Worm (Caenorhabditis elegans) whole organism, young adult: ENCODE data around the gene F09E10.5.
"Not testable (repeated sequence)": the region's sequence is repeated elsewhere in the genome, so short reads cannot be mapped to it uniquely, and the experiment has no call there.

Experiments used
- B0019.2 ChIP-seq: fragments of 200-800 bp; sonication (Bioruptor generic); conservative IDR thresholded peaks from 2 replicates; pipeline ENCODE4 v1.3.6; 2022; ENCODE audit warnings: missing genetic modification reagents, missing genetic modification characterization, missing compliant biosample characterization
- B0336.3 ChIP-seq: fragments of 200-800 bp; sonication (Bioruptor generic); IDR thresholded peaks from 2 replicates; pipeline ENCODE4 v1.3.6; 2022; ENCODE audit warnings: missing genetic modification characterization, missing compliant biosample characterization
- C17E4.6 ChIP-seq: fragments of 200-800 bp; sonication (Bioruptor generic); IDR thresholded peaks from 2 replicates; pipeline ENCODE4 v1.3.6; 2022; ENCODE audit warnings: missing genetic modification reagents, missing genetic modification characterization, missing compliant biosample characterization
- F37B4.10 ChIP-seq: fragments of 200-800 bp; sonication (Bioruptor generic); IDR thresholded peaks from 2 replicates; pipeline ENCODE4 v1.3.6; 2022; ENCODE audit warnings: missing genetic modification characterization, missing compliant biosample characterization
- T26A5.8 ChIP-seq: sonication (generic microtip); optimal IDR thresholded peaks from 2 replicates; lab custom pipeline; 2016; ENCODE audit warnings: missing genetic modification characterization, missing compliant biosample characterization
- Y53F4B.3 ChIP-seq: fragments of 200-800 bp; sonication (Bioruptor generic); IDR thresholded peaks from 2 replicates; pipeline ENCODE4 v1.3.6; 2022; ENCODE audit warnings: missing genetic modification reagents, missing genetic modification characterization, missing compliant biosample characterization
- Y53G8AR.9 ChIP-seq: fragments of 200-800 bp; sonication (Bioruptor generic); conservative IDR thresholded peaks from 2 replicates; pipeline ENCODE4 v1.3.6; 2022; ENCODE audit warnings: missing genetic modification reagents, missing genetic modification characterization, missing compliant biosample characterization
- ZK185.1 ChIP-seq: sonication (generic microtip); optimal IDR thresholded peaks from 2 replicates; lab custom pipeline; 2016; ENCODE audit warnings: mild to moderate bottlenecking, missing genetic modification characterization, missing compliant biosample characterization; ENCODE audit not compliant: poor library complexity, severe bottlenecking
- akir-1 ChIP-seq: fragments of 200-800 bp; sonication (Bioruptor generic); optimal IDR thresholded peaks from 2 replicates; lab custom pipeline; 2018; ENCODE audit warnings: mild to moderate bottlenecking, missing genetic modification characterization, moderate library complexity, missing compliant biosample characterization
- aptf-2 ChIP-seq: fragments of 200-800 bp; sonication (Bioruptor generic); conservative IDR thresholded peaks from 2 replicates; pipeline ENCODE4 v1.3.6; 2022; ENCODE audit warnings: missing genetic modification reagents, missing genetic modification characterization, missing compliant biosample characterization
- cebp-1 ChIP-seq, 2 experiments: fragments of 200-800 bp in 1 of 2; sonication (Bioruptor generic) in 1 of 2; sonication (generic microtip) in 1 of 2; IDR thresholded peaks in 1 of 2; optimal IDR thresholded peaks in 1 of 2; 2 replicates each; pipeline versions ENCODE4 v1.3.6 to Lab custom; 2017 to 2022; ENCODE audit warnings: missing compliant biosample characterization in 2 of 2, missing genetic modification characterization in 2 of 2, mild to moderate bottlenecking in 1 of 2, missing genetic modification reagents in 1 of 2, moderate library complexity in 1 of 2
- ceh-27 ChIP-seq: fragments of 200-800 bp; sonication (Bioruptor generic); optimal IDR thresholded peaks from 2 replicates; lab custom pipeline; 2018; ENCODE audit warnings: mild to moderate bottlenecking, missing genetic modification characterization, moderate library complexity, missing compliant biosample characterization
- ceh-58 ChIP-seq: fragments of 200-800 bp; sonication (Bioruptor generic); IDR thresholded peaks from 2 replicates; pipeline ENCODE4 v1.3.6; 2022; ENCODE audit warnings: missing genetic modification characterization, missing compliant biosample characterization
- dox-1 ChIP-seq: fragments of 200-800 bp; sonication (Bioruptor generic); IDR thresholded peaks from 2 replicates; pipeline ENCODE4 v1.3.6; 2022; ENCODE audit warnings: missing genetic modification reagents, missing genetic modification characterization, missing compliant biosample characterization
- efl-1 ChIP-seq: fragments of 150-350 bp; optimal IDR thresholded peaks from 2 replicates; lab custom pipeline; 2014; ENCODE audit warnings: missing biosample characterization, missing genetic modification reagents, missing genetic modification characterization
- egl-18 ChIP-seq: fragments of 200-800 bp; sonication (Bioruptor generic); IDR thresholded peaks from 2 replicates; pipeline ENCODE4 v1.3.6; 2022; ENCODE audit warnings: missing genetic modification reagents, missing genetic modification characterization, missing compliant biosample characterization
- egl-44 ChIP-seq: fragments of 200-800 bp; sonication (Bioruptor generic); IDR thresholded peaks from 2 replicates; pipeline ENCODE4 v1.3.6; 2022; ENCODE audit warnings: missing genetic modification reagents, missing genetic modification characterization, missing compliant biosample characterization
- egrh-3 ChIP-seq: fragments of 200-800 bp; sonication (Bioruptor generic); IDR thresholded peaks from 2 replicates; pipeline ENCODE4 v1.3.6; 2022; ENCODE audit warnings: missing genetic modification reagents, missing genetic modification characterization, missing compliant biosample characterization
- him-1 ChIP-seq: sonication (generic microtip); optimal IDR thresholded peaks from 2 replicates; lab custom pipeline; 2016; ENCODE audit warnings: missing genotype, missing genetic modification reagents, missing genetic modification characterization, missing compliant biosample characterization
- hlh-12 ChIP-seq: sonication (generic microtip); optimal IDR thresholded peaks from 2 replicates; lab custom pipeline; 2016; ENCODE audit warnings: missing genetic modification characterization, missing compliant biosample characterization
- hmg-1.2 ChIP-seq: fragments of 200-800 bp; sonication (Bioruptor generic); IDR thresholded peaks from 2 replicates; pipeline ENCODE4 v1.3.6; 2022; ENCODE audit warnings: missing genetic modification reagents, missing genetic modification characterization, missing compliant biosample characterization
- hmg-20 ChIP-seq: fragments of 200-800 bp; sonication (Bioruptor generic); IDR thresholded peaks from 2 replicates; pipeline ENCODE4 v1.3.6; 2022; ENCODE audit warnings: missing genetic modification reagents, missing genetic modification characterization, missing compliant biosample characterization
- let-607 ChIP-seq, 2 experiments: fragments of 200-800 bp in 1 of 2; sonication (Bioruptor generic) in 1 of 2; sonication (generic microtip) in 1 of 2; optimal IDR thresholded peaks; 2 replicates each; lab custom pipeline; 2016 to 2018; ENCODE audit warnings: mild to moderate bottlenecking in 2 of 2, missing compliant biosample characterization in 2 of 2, missing genetic modification characterization in 2 of 2, moderate library complexity in 2 of 2, missing genotype in 1 of 2
- lin-26 ChIP-seq: fragments of 200-800 bp; sonication (Bioruptor generic); IDR thresholded peaks from 2 replicates; pipeline ENCODE4 v1.3.6; 2022; ENCODE audit warnings: missing genetic modification reagents, missing genetic modification characterization, missing compliant biosample characterization
- madf-3 ChIP-seq: fragments of 200-800 bp; sonication (Bioruptor generic); IDR thresholded peaks from 2 replicates; pipeline ENCODE4 v1.3.6; 2022; ENCODE audit warnings: missing genetic modification reagents, missing genetic modification characterization, missing compliant biosample characterization
- madf-6 ChIP-seq: fragments of 200-800 bp; sonication (Bioruptor generic); IDR thresholded peaks from 2 replicates; pipeline ENCODE4 v1.3.6; 2022; ENCODE audit warnings: missing genetic modification reagents, missing genetic modification characterization, missing compliant biosample characterization
- madf-8 ChIP-seq: fragments of 200-800 bp; sonication (Bioruptor generic); conservative IDR thresholded peaks from 2 replicates; pipeline ENCODE4 v1.3.6; 2022; ENCODE audit warnings: missing genetic modification reagents, missing genetic modification characterization, missing compliant biosample characterization
- nfya-1 ChIP-seq: sonication (generic microtip); optimal IDR thresholded peaks from 2 replicates; lab custom pipeline; 2017; ENCODE audit warnings: antibody characterized with exemption, missing compliant biosample characterization, missing genetic modification characterization, borderline replicate concordance; ENCODE audit not compliant: insufficient read depth
- nhr-90 ChIP-seq: sonication (generic microtip); optimal IDR thresholded peaks from 2 replicates; lab custom pipeline; 2016; ENCODE audit warnings: missing genotype, mild to moderate bottlenecking, missing genetic modification characterization, missing compliant biosample characterization
- rec-8 ChIP-seq, 2 experiments: sonication (generic microtip); optimal IDR thresholded peaks; 2 replicates each; lab custom pipeline; 2016; ENCODE audit warnings: mild to moderate bottlenecking in 2 of 2, missing genetic modification characterization in 2 of 2, missing genetic modification reagents in 2 of 2, missing genotype in 2 of 2, missing biosample characterization in 1 of 2, missing compliant biosample characterization in 1 of 2, moderate library complexity in 1 of 2
- rpc-1 ChIP-seq, 2 experiments: fragments of 150-350 bp in 1 of 2; sonication (generic microtip) in 1 of 2; optimal IDR thresholded peaks; 2 replicates each; lab custom pipeline; 2014 to 2018; ENCODE audit warnings: missing biosample characterization in 1 of 2, missing genetic modification characterization in 1 of 2, missing genetic modification reagents in 1 of 2, missing genotype in 1 of 2
- snpc-1.1 ChIP-seq: sonication (generic microtip); optimal IDR thresholded peaks from 2 replicates; lab custom pipeline; 2017; ENCODE audit warnings: missing genetic modification characterization, mild to moderate bottlenecking, missing compliant biosample characterization, antibody characterized with exemption, moderate library complexity, missing genotype, missing genetic modification reagents; ENCODE audit not compliant: insufficient read depth
- snpc-4 ChIP-seq, 5 experiments: fragments of 150-350 bp in 1 of 5; sonication (generic microtip) in 4 of 5; optimal IDR thresholded peaks; 2 replicates each; lab custom pipeline; 2014 to 2018; ENCODE audit warnings: missing genetic modification characterization in 5 of 5, missing biosample characterization in 3 of 5, antibody characterized with exemption in 2 of 5, mild to moderate bottlenecking in 2 of 5, missing compliant biosample characterization in 2 of 5, missing genotype in 2 of 5, moderate library complexity in 2 of 5, missing genetic modification reagents in 1 of 5
- zfh-2 ChIP-seq: fragments of 200-800 bp; sonication (Bioruptor generic); conservative IDR thresholded peaks from 2 replicates; pipeline ENCODE4 v1.3.6; 2022; ENCODE audit warnings: missing genetic modification reagents, missing genetic modification characterization, missing compliant biosample characterization
- ztf-25 ChIP-seq: fragments of 200-800 bp; sonication (Bioruptor generic); IDR thresholded peaks from 2 replicates; pipeline ENCODE4 v1.3.6; 2022; ENCODE audit warnings: missing genetic modification reagents, missing genetic modification characterization, missing compliant biosample characterization

F09E10.5 gene

ce11 chrX:1513153-1513552 is 19.0 kb upstream of the F09E10.5 start:
- TF ChIP-seq lin-26 (GFP tag; lab: Robert Waterston, UW) (0 out of 2 replicates have a peak, but pooled peaks have one; percentile 44), madf-3 (0 out of 2 replicates have a peak, but pooled peaks have one; percentile 21), rpc-1 (optimal IDR thresholded peaks at IDR 0.05; lab: Kevin White, UChicago) (no peak), rpc-1 (tag; optimal IDR thresholded peaks at IDR 0.05; lab: Kevin White, UChicago) (peak; percentile 14), rec-8 (tag; optimal IDR thresholded peaks at IDR 0.05; lab: Kevin White, UChicago) (no peak)

ce11 chrX:1512307-1512706 is 18.2 kb upstream of the F09E10.5 start:
- no peak for TF ChIP-seq akir-1 (GFP tag; lab: Kevin White, UChicago)
- TF ChIP-seq egrh-3 (GFP tag; lab: Robert Waterston, UW): peak; percentile 49; the same call in 1 of the 2 replicates
- TF ChIP-seq zfh-2 (GFP tag; lab: Robert Waterston, UW): peak; percentile 88
- TF ChIP-seq Y53G8AR.9: 0 out of 2 replicates have a peak, but pooled peaks have one; percentile 25

- peak; percentile 63; the same call in 1 of the 2 replicates for TF ChIP-seq egrh-3 (GFP tag; lab: Robert Waterston, UW)
- 0 out of 2 replicates have a peak, but pooled peaks have one; percentile 6 for TF ChIP-seq madf-6 (GFP tag; lab: Robert Waterston, UW)
- not testable (repeated sequence) for TF ChIP-seq snpc-4 (GFP tag; optimal IDR thresholded peaks at IDR 0.05; lab: Kevin White, UChicago)
- TF ChIP-seq snpc-4 (tag; optimal IDR thresholded peaks at IDR 0.05; lab: Kevin White, UChicago): peak in 1 of 4 experiments; percentile 60
- peak; percentile 76 for TF ChIP-seq zfh-2 (GFP tag; lab: Robert Waterston, UW)
- TF ChIP-seq dox-1 (GFP tag; lab: Robert Waterston, UW): 0 out of 2 replicates have a peak, but pooled peaks have one; percentile 13
- TF ChIP-seq, all 124 proteins: peak for 5; not testable (repeated sequence) for 119
Observed at ce11 chrX:1508910-1509309, 14.8 kb upstream of the F09E10.5 start.

ce11 chrX:1508507-1508906 is 14.4 kb upstream of the F09E10.5 start:
- TF ChIP-seq B0336.3 (GFP tag; lab: Robert Waterston, UW) (0 out of 2 replicates have a peak, but pooled peaks have one; percentile 16), lin-26 (GFP tag; lab: Robert Waterston, UW) (peak; percentile 62; the same call in 1 of the 2 replicates)
- TF ChIP-seq, all 124 proteins: peak for 2; not testable (repeated sequence) for 122

- TF ChIP-seq cebp-1 (GFP tag; IDR thresholded peaks at IDR 0.05; lab: Robert Waterston, UW): no peak; the same call in 1 of the 2 replicates
- peak; percentile 62 for TF ChIP-seq cebp-1 (tag; optimal IDR thresholded peaks at IDR 0.05; lab: Kevin White, UChicago)
- TF ChIP-seq egl-18 (GFP tag; lab: Robert Waterston, UW): no peak
- no peak for TF ChIP-seq hmg-1.2 (GFP tag; lab: Robert Waterston, UW)
- TF ChIP-seq hmg-20: no peak
- no peak for TF ChIP-seq F37B4.10 (GFP tag; lab: Robert Waterston, UW)
- no peak for TF ChIP-seq rec-8 (tag; optimal IDR thresholded peaks at IDR 0.05; lab: Kevin White, UChicago)
- TF ChIP-seq snpc-1.1 (tag; lab: Kevin White, UChicago): no peak
- no peak for TF ChIP-seq aptf-2 (GFP tag; lab: Robert Waterston, UW)
- TF ChIP-seq Y53F4B.3 (GFP tag; lab: Robert Waterston, UW): no peak
- TF ChIP-seq B0019.2 (GFP tag; lab: Robert Waterston, UW): no peak
- no peak for TF ChIP-seq ztf-25
- TF ChIP-seq egl-44: peak; percentile 62; the same call in 1 of the 2 replicates
- TF ChIP-seq C17E4.6 (GFP tag; lab: Robert Waterston, UW): no peak
- no peak for TF ChIP-seq him-1 (tag; lab: Kevin White, UChicago)
- no peak for TF ChIP-seq hlh-12 (tag; lab: Kevin White, UChicago)
- no peak for TF ChIP-seq nfya-1 (tag; lab: Kevin White, UChicago)
- no peak for TF ChIP-seq ceh-58
- no peak for TF ChIP-seq efl-1 (GFP tag; lab: Kevin White, UChicago)
- TF ChIP-seq madf-8: no peak
- peak; percentile 8 to 39 for TF ChIP-seq let-607 (tag; optimal IDR thresholded peaks at IDR 0.05; lab: Kevin White, UChicago)
- TF ChIP-seq nhr-90 (tag; lab: Kevin White, UChicago): peak; percentile 34
- TF ChIP-seq T26A5.8 (tag; lab: Kevin White, UChicago): no peak
- peak; percentile 10 for TF ChIP-seq ceh-27 (GFP tag; lab: Kevin White, UChicago)
- TF ChIP-seq snpc-4 (GFP tag; optimal IDR thresholded peaks at IDR 0.05; lab: Kevin White, UChicago): no peak
- TF ChIP-seq snpc-4 (tag; optimal IDR thresholded peaks at IDR 0.05; lab: Kevin White, UChicago): peak in 1 of 4 experiments; percentile 16
- TF ChIP-seq egrh-3 (GFP tag; lab: Robert Waterston, UW): peak; percentile 60
- no peak for TF ChIP-seq ZK185.1 (tag; lab: Kevin White, UChicago)
Observed at ce11 chrX:1504529-1505080, 10.4 kb upstream of the F09E10.5 start.
